Fruit fly (Drosophila melanogaster): Measurements from ENCODE around the gene CG14408.

Gene CG14408

DNA sequence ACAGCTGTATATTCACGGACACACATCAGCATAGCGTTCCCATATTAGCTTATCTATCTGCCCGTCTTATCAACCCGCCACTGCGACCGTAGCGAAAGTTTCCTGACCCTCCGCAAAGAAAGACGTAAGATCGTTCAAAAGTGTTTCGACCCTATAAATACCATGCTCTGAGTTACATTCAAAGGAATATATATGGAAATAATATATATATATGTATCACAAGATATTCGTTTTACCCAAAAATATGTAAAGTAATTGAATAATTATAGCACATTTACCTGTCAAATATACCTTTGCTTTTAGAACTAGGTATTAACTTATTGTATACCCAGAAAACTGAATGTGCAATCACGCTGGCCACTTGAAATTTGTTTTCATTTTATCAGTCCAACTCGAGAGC is 21.4 kb downstream of the CG14408 start (continued):
- TF ChIP-seq pnt (GFP tag; optimal IDR thresholded peaks at IDR 0.05) (no peak), Usf (GFP tag; optimal IDR thresholded peaks at IDR 0.05) (no peak), kay (GFP tag; optimal IDR thresholded peaks at IDR 0.05) (no peak), D19B (GFP tag; optimal IDR thresholded peaks at IDR 0.05) (peak; percentile 83), stc (GFP tag; IDR thresholded peaks at IDR 0.05) (0 out of 2 replicates have a peak, but pooled peaks have one; percentile 34), ase (GFP tag; IDR thresholded peaks at IDR 0.05) (no peak), CG3065 (GFP tag; optimal IDR thresholded peaks at IDR 0.05) (no peak), jing (GFP tag; optimal IDR thresholded peaks at IDR 0.05) (no peak), da (GFP tag; optimal IDR thresholded peaks at IDR 0.05) (no peak), Sox102F (GFP tag; optimal IDR thresholded peaks at IDR 0.05) (peak; percentile 9), Hr3 (GFP tag; optimal IDR thresholded peaks at IDR 0.05) (no peak), CG15601 (tag; optimal IDR thresholded peaks at IDR 0.05) (no peak), CG4404 (GFP tag; IDR thresholded peaks at IDR 0.05) (no peak), HLH3B (GFP tag; IDR thresholded peaks at IDR 0.05) (no peak), ind (GFP tag; optimal IDR thresholded peaks at IDR 0.05) (no peak), Side (GFP tag; optimal IDR thresholded peaks at IDR 0.05) (no peak), CG32767 (GFP tag; IDR thresholded peaks at IDR 0.05) (no peak), CG31365 (tag; optimal IDR thresholded peaks at IDR 0.05) (no peak), aop (GFP tag; IDR thresholded peaks at IDR 0.05) (no peak), CG2712 (tag; optimal IDR thresholded peaks at IDR 0.05) (peak; percentile 37), ATbp (GFP tag; optimal IDR thresholded peaks at IDR 0.05) (no peak), tx (GFP tag; optimal IDR thresholded peaks at IDR 0.05) (no peak), dmrt99B (tag; optimal IDR thresholded peaks at IDR 0.05) (peak; percentile 17), cwo (GFP tag; optimal IDR thresholded peaks at IDR 0.05) (no peak), dpn (GFP tag; optimal IDR thresholded peaks at IDR 0.05) (no peak), yki (optimal IDR thresholded peaks at IDR 0.05) (no peak), gem (tag; optimal IDR thresholded peaks at IDR 0.05) (peak; percentile 45), CG7839 (tag; optimal IDR thresholded peaks at IDR 0.05) (peak; percentile 7)

DNA sequence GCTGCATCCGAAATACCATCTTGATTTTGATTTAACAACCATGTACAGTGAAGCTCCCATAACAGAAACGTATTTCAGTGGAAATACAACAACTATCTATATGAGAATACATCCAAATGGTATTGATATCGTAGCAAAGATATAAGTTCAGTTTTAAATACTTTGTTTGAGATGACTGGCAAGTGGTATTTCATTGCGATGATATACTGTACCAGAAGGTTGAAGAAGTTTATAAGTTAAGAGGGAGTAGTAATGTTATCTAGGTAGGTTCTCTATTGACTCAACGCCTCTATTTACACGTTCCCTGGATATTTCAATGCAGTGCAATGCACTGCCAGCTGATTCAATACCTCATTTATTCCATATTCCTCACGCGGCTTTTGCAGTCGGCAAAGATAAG is 26.2 kb downstream of the CG14408 start:
- TF ChIP-seq CG17568 (GFP tag; optimal IDR thresholded peaks at IDR 0.05) (no peak), ara (GFP tag; IDR thresholded peaks at IDR 0.05) (peak; percentile 36; the same call in 1 of the 2 replicates), CG13894 (tag; optimal IDR thresholded peaks at IDR 0.05) (no peak), ken (GFP tag; IDR thresholded peaks at IDR 0.05) (no peak), CG15601 (tag; optimal IDR thresholded peaks at IDR 0.05) (peak; percentile 43), CG6765 (GFP tag; optimal IDR thresholded peaks at IDR 0.05) (no peak), ranshi (GFP tag; IDR thresholded peaks at IDR 0.05) (no peak), Sox100B (GFP tag; optimal IDR thresholded peaks at IDR 0.05) (peak; percentile 1), stc (GFP tag; IDR thresholded peaks at IDR 0.05) (no peak), Atf-2 (GFP tag; optimal IDR thresholded peaks at IDR 0.05) (no peak), HLH4C (GFP tag; IDR thresholded peaks at IDR 0.05; ENCODE audit: partially characterized antibody) (no peak), CG8478 (optimal IDR thresholded peaks at IDR 0.05) (no peak), dmrt11E (tag; optimal IDR thresholded peaks at IDR 0.05) (peak; percentile 28), tll (GFP tag; optimal IDR thresholded peaks at IDR 0.05) (no peak), sima (GFP tag; optimal IDR thresholded peaks at IDR 0.05) (no peak), CG10654 (GFP tag; optimal IDR thresholded peaks at IDR 0.05) (no peak), CG10366 (GFP tag; IDR thresholded peaks at IDR 0.05) (peak; percentile 18; the same call in 1 of the 2 replicates), CG7839 (tag; optimal IDR thresholded peaks at IDR 0.05) (peak; percentile 38), CG9727 (GFP tag; optimal IDR thresholded peaks at IDR 0.05) (peak; percentile 11), CG8388 (GFP tag; optimal IDR thresholded peaks at IDR 0.05) (no peak), Nf-YA (GFP tag; IDR thresholded peaks at IDR 0.05) (no peak), CG6683 (GFP tag; optimal IDR thresholded peaks at IDR 0.05) (no peak), Hmx (GFP tag; optimal IDR thresholded peaks at IDR 0.05) (no peak), Hr39 (optimal IDR thresholded peaks at IDR 0.05) (no peak), CG4730 (GFP tag; IDR thresholded peaks at IDR 0.05) (no peak), dysf (GFP tag; IDR thresholded peaks at IDR 0.05) (0 out of 3 replicates have a peak, but pooled peaks have one; percentile 9), HLH3B (GFP tag; IDR thresholded peaks at IDR 0.05) (0 out of 2 replicates have a peak, but pooled peaks have one; percentile 12), CG12769 (tag; optimal IDR thresholded peaks at IDR 0.05) (peak; percentile 4)

Measured in whole organism, embryonic.